Worm (Caenorhabditis elegans) whole organism, L3 larva: ENCODE results near the gene nekl-3.

ENCODE experiments used
- ZK546.5 ChIP-seq: sonication (generic microtip); optimal IDR thresholded peaks from 2 replicates; lab custom pipeline; 2017; ENCODE audit warnings: missing biosample characterization, missing genetic modification characterization
- aly-2 ChIP-seq: fragments of 150-350 bp; optimal IDR thresholded peaks from 2 replicates; lab custom pipeline; 2014; ENCODE audit warnings: missing biosample characterization, missing genetic modification characterization
- ama-1 ChIP-seq: fragments of 150-350 bp; optimal IDR thresholded peaks from 2 replicates; lab custom pipeline; 2018
- ceh-16 ChIP-seq: sonication (generic microtip); optimal IDR thresholded peaks from 2 replicates; lab custom pipeline; 2017; ENCODE audit warnings: missing biosample characterization, missing genetic modification characterization
- ceh-28 ChIP-seq: fragments of 150-350 bp; optimal IDR thresholded peaks from 2 replicates; lab custom pipeline; 2014; ENCODE audit warnings: missing biosample characterization, missing genetic modification reagents, missing genetic modification characterization
- ceh-9 ChIP-seq: sonication (generic microtip); optimal IDR thresholded peaks from 2 replicates; lab custom pipeline; 2018; ENCODE audit warnings: missing biosample characterization, missing genetic modification characterization
- daf-12 ChIP-seq: fragments of 150-350 bp; optimal IDR thresholded peaks from 2 replicates; lab custom pipeline; 2014; ENCODE audit warnings: missing biosample characterization, missing genetic modification reagents, missing genetic modification characterization
- egl-27 ChIP-seq: sonication (generic microtip); optimal IDR thresholded peaks from 4 replicates; lab custom pipeline; 2017; ENCODE audit warnings: missing biosample characterization, missing genetic modification reagents, missing genetic modification characterization
- egl-5 ChIP-seq: fragments of 150-350 bp; optimal IDR thresholded peaks from 2 replicates; lab custom pipeline; 2017; ENCODE audit warnings: missing biosample characterization, missing genetic modification reagents, missing genetic modification characterization, inconsistent platforms
- elt-2 ChIP-seq: sonication (generic microtip); optimal IDR thresholded peaks from 2 replicates; lab custom pipeline; 2016; ENCODE audit warnings: missing genetic modification reagents, mild to moderate bottlenecking, missing genetic modification characterization, missing compliant biosample characterization
- elt-3 ChIP-seq, 3 experiments: fragments of 150-350 bp in 1 of 3; sonication (generic microtip) in 2 of 3; optimal IDR thresholded peaks; 2 replicates in 2 of 3; 4 replicates in 1 of 3; lab custom pipeline; 2014 to 2017; ENCODE audit warnings: missing biosample characterization in 3 of 3, missing genetic modification characterization in 3 of 3
- eor-1 ChIP-seq, 2 experiments: fragments of 150-350 bp; optimal IDR thresholded peaks; 2 replicates each; lab custom pipeline; 2014 to 2018; ENCODE audit warnings: missing biosample characterization in 2 of 2, missing genetic modification characterization in 2 of 2
- fkh-10 ChIP-seq: sonication (generic microtip); optimal IDR thresholded peaks from 2 replicates; lab custom pipeline; 2017; ENCODE audit warnings: missing biosample characterization, missing genetic modification reagents, missing genetic modification characterization
- fkh-2 ChIP-seq: fragments of 150-350 bp; optimal IDR thresholded peaks from 2 replicates; lab custom pipeline; 2014; ENCODE audit warnings: missing biosample characterization, missing genetic modification reagents, missing genetic modification characterization
- fos-1 ChIP-seq: fragments of 150-350 bp; optimal IDR thresholded peaks from 2 replicates; lab custom pipeline; 2014; ENCODE audit warnings: missing biosample characterization, missing genetic modification characterization
- hmg-11 ChIP-seq: sonication (generic microtip); optimal IDR thresholded peaks from 2 replicates; lab custom pipeline; 2016; ENCODE audit warnings: missing genetic modification characterization, missing compliant biosample characterization
- jun-1 ChIP-seq: fragments of 150-350 bp; optimal IDR thresholded peaks from 2 replicates; lab custom pipeline; 2014; ENCODE audit warnings: missing biosample characterization, missing genetic modification reagents, missing genetic modification characterization
- lin-15B ChIP-seq: fragments of 150-350 bp; optimal IDR thresholded peaks from 2 replicates; lab custom pipeline; 2014; ENCODE audit warnings: missing biosample characterization, missing genetic modification characterization
- lin-39 ChIP-seq: fragments of 150-350 bp; optimal IDR thresholded peaks from 2 replicates; lab custom pipeline; 2018; ENCODE audit warnings: missing biosample characterization, missing genetic modification reagents, missing genetic modification characterization
- lsy-12 ChIP-seq: sonication (generic microtip); optimal IDR thresholded peaks from 2 replicates; lab custom pipeline; 2016; ENCODE audit warnings: mild to moderate bottlenecking, missing genetic modification characterization, missing compliant biosample characterization
- mdl-1 ChIP-seq: fragments of 150-350 bp; optimal IDR thresholded peaks from 2 replicates; lab custom pipeline; 2014; ENCODE audit warnings: missing biosample characterization, missing genetic modification characterization
- mml-1 ChIP-seq: fragments of 150-350 bp; sonication (generic microtip); optimal IDR thresholded peaks from 3 replicates; lab custom pipeline; 2014; ENCODE audit warnings: missing biosample characterization, missing genetic modification characterization
- nfya-1 ChIP-seq: sonication (generic microtip); optimal IDR thresholded peaks from 2 replicates; lab custom pipeline; 2017; ENCODE audit warnings: missing genetic modification characterization, mild to moderate bottlenecking, missing compliant biosample characterization, antibody characterized with exemption, moderate library complexity; ENCODE audit not compliant: insufficient read depth
- nhr-11 ChIP-seq: fragments of 150-350 bp; optimal IDR thresholded peaks from 2 replicates; lab custom pipeline; 2014; ENCODE audit warnings: missing biosample characterization, missing genetic modification characterization
- nhr-12 ChIP-seq: fragments of 150-350 bp; optimal IDR thresholded peaks from 2 replicates; lab custom pipeline; 2014; ENCODE audit warnings: missing biosample characterization, missing genetic modification characterization
- nhr-237 ChIP-seq: fragments of 150-350 bp; optimal IDR thresholded peaks from 2 replicates; lab custom pipeline; 2014; ENCODE audit warnings: missing biosample characterization, missing genetic modification characterization
- nhr-25 ChIP-seq: sonication (generic microtip); optimal IDR thresholded peaks from 2 replicates; lab custom pipeline; 2017; ENCODE audit warnings: missing biosample characterization, missing genetic modification characterization
- nhr-28 ChIP-seq: fragments of 150-350 bp; optimal IDR thresholded peaks from 2 replicates; lab custom pipeline; 2014; ENCODE audit warnings: missing biosample characterization, missing genetic modification characterization
- nhr-43 ChIP-seq: sonication (generic microtip); optimal IDR thresholded peaks from 2 replicates; lab custom pipeline; 2016; ENCODE audit warnings: mild to moderate bottlenecking, missing genetic modification characterization, missing compliant biosample characterization; ENCODE audit not compliant: poor library complexity, severe bottlenecking
- nhr-76 ChIP-seq: fragments of 150-350 bp; sonication (generic microtip); optimal IDR thresholded peaks from 5 replicates; lab custom pipeline; 2014; ENCODE audit warnings: missing biosample characterization, missing genetic modification characterization
- nhr-77 ChIP-seq: fragments of 150-350 bp; optimal IDR thresholded peaks from 2 replicates; lab custom pipeline; 2014; ENCODE audit warnings: missing biosample characterization, missing genetic modification characterization
- pha-4 ChIP-seq: fragments of 150-350 bp; optimal IDR thresholded peaks from 2 replicates; lab custom pipeline; 2014; ENCODE audit warnings: missing biosample characterization, missing genetic modification reagents, missing genetic modification characterization
- pqm-1 ChIP-seq: fragments of 150-350 bp; optimal IDR thresholded peaks from 2 replicates; lab custom pipeline; 2017; ENCODE audit warnings: missing biosample characterization, missing genetic modification characterization, inconsistent platforms
- sea-2 ChIP-seq: fragments of 150-350 bp; sonication (generic microtip); optimal IDR thresholded peaks from 4 replicates; lab custom pipeline; 2014; ENCODE audit warnings: missing biosample characterization, missing genetic modification reagents, missing genetic modification characterization
- skn-1 ChIP-seq: fragments of 150-350 bp; optimal IDR thresholded peaks from 2 replicates; lab custom pipeline; 2014; ENCODE audit warnings: missing biosample characterization, missing genetic modification characterization
- snpc-4 ChIP-seq: fragments of 150-350 bp; optimal IDR thresholded peaks from 2 replicates; lab custom pipeline; 2014; ENCODE audit warnings: missing biosample characterization, missing genetic modification characterization
- tbx-2 ChIP-seq: sonication (generic microtip); optimal IDR thresholded peaks from 2 replicates; lab custom pipeline; 2016; ENCODE audit warnings: mild to moderate bottlenecking, missing genetic modification characterization, missing compliant biosample characterization
- unc-39 ChIP-seq: sonication (generic microtip); optimal IDR thresholded peaks from 4 replicates; lab custom pipeline; 2017; ENCODE audit warnings: missing biosample characterization, missing genetic modification characterization
- unc-62 ChIP-seq: fragments of 150-350 bp; sonication (generic microtip); optimal IDR thresholded peaks from 4 replicates; lab custom pipeline; 2014; ENCODE audit warnings: missing biosample characterization, missing genetic modification reagents, missing genetic modification characterization
- zag-1 ChIP-seq: fragments of 150-350 bp; optimal IDR thresholded peaks from 2 replicates; lab custom pipeline; 2014; ENCODE audit warnings: missing biosample characterization, missing genetic modification characterization
- ztf-11 ChIP-seq: fragments of 150-350 bp; optimal IDR thresholded peaks from 2 replicates; lab custom pipeline; 2014; ENCODE audit warnings: missing biosample characterization, missing genetic modification characterization
- ztf-4 ChIP-seq: fragments of 150-350 bp; optimal IDR thresholded peaks from 2 replicates; lab custom pipeline; 2014; ENCODE audit warnings: missing biosample characterization, missing genetic modification characterization

nekl-3 gene

DNA sequence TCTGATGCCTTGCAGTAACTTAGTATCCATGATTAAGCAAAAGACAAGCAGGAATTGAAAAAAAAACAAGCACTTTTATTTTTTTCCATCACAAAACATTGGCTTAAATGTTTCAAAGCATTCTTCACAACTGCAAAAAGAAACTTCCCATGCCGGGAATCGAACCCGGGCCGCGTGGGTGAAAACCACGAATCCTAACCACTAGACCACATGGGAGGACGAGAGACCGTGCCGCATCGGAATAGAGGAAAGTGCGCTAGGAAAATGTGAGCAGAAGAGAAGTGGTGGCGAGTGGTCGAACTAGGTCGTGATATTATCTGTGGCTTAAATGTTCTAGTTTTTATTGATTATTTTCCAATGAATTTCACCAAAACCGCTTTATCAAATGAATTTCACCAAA is 23.8 kb downstream of the nekl-3 start:
- TF ChIP-seq sea-2 (GFP tag; lab: Kevin White, UChicago) (no peak), mml-1 (tag; lab: Kevin White, UChicago) (no peak), ceh-16 (tag; lab: Kevin White, UChicago) (no peak), nhr-43 (tag; lab: Kevin White, UChicago) (peak; percentile 44), ceh-28 (tag; lab: Kevin White, UChicago) (peak; percentile 33), snpc-4 (no peak), fkh-10 (no peak), nhr-237 (tag; lab: Kevin White, UChicago) (no peak), pqm-1 (peak; percentile 14), jun-1 (tag; lab: Kevin White, UChicago) (no peak), hmg-11 (peak; percentile 87), ama-1 (lab: Kevin White, UChicago) (no peak), elt-2 (tag; lab: Kevin White, UChicago) (peak; percentile 35), lin-39 (tag; lab: Kevin White, UChicago) (peak; percentile 39), fkh-2 (tag; lab: Kevin White, UChicago) (no peak), tbx-2 (tag; lab: Kevin White, UChicago) (peak; percentile 18), daf-12 (tag; lab: Kevin White, UChicago) (no peak), nfya-1 (tag; lab: Kevin White, UChicago) (no peak), ZK546.5 (no peak)

DNA sequence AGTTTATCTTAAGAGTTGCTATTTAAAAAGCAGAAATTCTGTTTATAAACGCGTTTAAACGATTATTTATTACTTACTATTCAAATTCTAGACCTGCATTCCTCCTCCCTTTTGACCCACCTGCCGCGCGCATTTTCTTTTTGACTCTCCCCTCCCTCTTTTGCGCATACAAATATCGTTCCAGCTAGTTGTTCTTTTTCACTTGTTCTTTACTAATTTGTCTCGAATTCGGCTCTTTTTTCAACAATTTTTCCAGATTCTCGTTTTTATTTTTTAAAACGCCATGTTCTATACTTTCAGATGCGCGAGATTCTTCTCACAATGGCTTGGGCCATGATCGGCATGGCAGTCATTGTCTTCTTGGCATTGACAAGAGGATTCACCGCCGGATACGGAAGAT is 25.9 kb downstream of the nekl-3 start, which contains the start of gene F19H6.4:
Gene F19H6.4 (plus strand): TSS at position 301 of the 400 bp plus-strand sequence.
- no peak for TF ChIP-seq pha-4 (tag; lab: Kevin White, UChicago)

- no peak for TF ChIP-seq aly-2 (tag; lab: Kevin White, UChicago)
- TF ChIP-seq unc-39 (tag; lab: Kevin White, UChicago): no peak
- TF ChIP-seq egl-27 (tag; lab: Kevin White, UChicago): no peak
- no peak for TF ChIP-seq zag-1 (tag; lab: Kevin White, UChicago)
- TF ChIP-seq nhr-77 (tag; lab: Kevin White, UChicago): no peak
- TF ChIP-seq eor-1 (tag; optimal IDR thresholded peaks at IDR 0.05; lab: Kevin White, UChicago): no peak
Measured at ce11 chrX:12364804-12365203, 26.5 kb downstream of the nekl-3 start, which contains the start of gene F19H6.5. TSS of gene F19H6.5 (minus strand) at chrX:12364904.

ce11 chrX:12362951-12363486 is 28.3 kb downstream of the nekl-3 start:
- peak; percentile 98 for TF ChIP-seq nhr-11 (tag; lab: Kevin White, UChicago)
- TF ChIP-seq unc-39 (tag; lab: Kevin White, UChicago): no peak
- peak; percentile 98 for TF ChIP-seq egl-5 (tag; lab: Kevin White, UChicago)
- TF ChIP-seq nhr-25 (tag; lab: Kevin White, UChicago): peak; percentile 87
- TF ChIP-seq ceh-9: no peak
- TF ChIP-seq unc-62 (GFP tag; lab: Kevin White, UChicago): peak; percentile 89
- TF ChIP-seq zag-1 (tag; lab: Kevin White, UChicago): peak; percentile 88
- TF ChIP-seq fos-1 (tag; lab: Kevin White, UChicago): peak; percentile 91
- TF ChIP-seq ama-1 (lab: Kevin White, UChicago): no peak
- TF ChIP-seq tbx-2 (tag; lab: Kevin White, UChicago): peak; percentile 98
- peak in 1 of 2 experiments; percentile 80 for TF ChIP-seq eor-1 (tag; optimal IDR thresholded peaks at IDR 0.05; lab: Kevin White, UChicago)
- peak; percentile 93 for TF ChIP-seq pqm-1
- TF ChIP-seq ztf-4 (tag; lab: Kevin White, UChicago): peak; percentile 93
- TF ChIP-seq mdl-1 (tag; lab: Kevin White, UChicago): peak; percentile 86
- TF ChIP-seq aly-2 (tag; lab: Kevin White, UChicago): peak; percentile 98
- peak; percentile 43 for TF ChIP-seq nhr-237 (tag; lab: Kevin White, UChicago)
- TF ChIP-seq sea-2 (GFP tag; lab: Kevin White, UChicago): peak; percentile 11
- TF ChIP-seq mml-1 (tag; lab: Kevin White, UChicago): no peak
- TF ChIP-seq ztf-11 (tag; lab: Kevin White, UChicago): peak; percentile 53
- peak; percentile 100 for TF ChIP-seq ceh-28 (tag; lab: Kevin White, UChicago)
- TF ChIP-seq fkh-2 (tag; lab: Kevin White, UChicago): peak; percentile 56
- peak; percentile 66 for TF ChIP-seq ceh-16 (tag; lab: Kevin White, UChicago)
- TF ChIP-seq snpc-4: peak; percentile 94
- TF ChIP-seq nhr-28: peak; percentile 96
- TF ChIP-seq hmg-11: peak; percentile 77
- peak; percentile 25 for TF ChIP-seq nhr-12
- TF ChIP-seq fkh-10: peak; percentile 99
- peak; percentile 91 for TF ChIP-seq nfya-1 (tag; lab: Kevin White, UChicago)
- peak; percentile 95 for TF ChIP-seq lsy-12 (tag; lab: Kevin White, UChicago)
- peak; percentile 99 for TF ChIP-seq pha-4 (tag; lab: Kevin White, UChicago)
- peak; percentile 99 for TF ChIP-seq skn-1 (tag; lab: Kevin White, UChicago)
- peak; percentile 82 for TF ChIP-seq lin-39 (tag; lab: Kevin White, UChicago)
- TF ChIP-seq daf-12 (tag; lab: Kevin White, UChicago): peak; percentile 93
- TF ChIP-seq egl-27 (tag; lab: Kevin White, UChicago): peak; percentile 87
- peak; percentile 12 for TF ChIP-seq lin-15B (tag; lab: Kevin White, UChicago)
- TF ChIP-seq jun-1 (tag; lab: Kevin White, UChicago): peak; percentile 100
- peak; percentile 72 for TF ChIP-seq ZK546.5
- peak; percentile 86 for TF ChIP-seq nhr-76
- TF ChIP-seq elt-2 (tag; lab: Kevin White, UChicago): peak; percentile 84
- peak; percentile 72 to 98 (median 87) for TF ChIP-seq elt-3 (tag; optimal IDR thresholded peaks at IDR 0.05; lab: Kevin White, UChicago)
